Worm (Caenorhabditis elegans) whole organism, young adult: ENCODE measurements around the gene C37H5.14.

ENCODE experiments used
- B0261.1 ChIP-seq: sonication (generic microtip); optimal IDR thresholded peaks from 2 replicates; lab custom pipeline; 2016; ENCODE audit warnings: mild to moderate bottlenecking, missing genetic modification characterization, moderate library complexity, missing compliant biosample characterization
- C17E4.6 ChIP-seq: fragments of 200-800 bp; sonication (Bioruptor generic); IDR thresholded peaks from 2 replicates; pipeline ENCODE4 v1.3.6; 2022; ENCODE audit warnings: missing genetic modification reagents, missing genetic modification characterization, missing compliant biosample characterization
- F22D6.2 ChIP-seq: sonication (generic microtip); optimal IDR thresholded peaks from 2 replicates; lab custom pipeline; 2016; ENCODE audit warnings: mild to moderate bottlenecking, missing genetic modification characterization, missing compliant biosample characterization
- F39B2.1 ChIP-seq: fragments of 200-800 bp; sonication (Bioruptor generic); IDR thresholded peaks from 2 replicates; pipeline ENCODE4 v1.3.6; 2022; ENCODE audit warnings: missing genetic modification reagents, missing genetic modification characterization, missing compliant biosample characterization
- F49E8.2 ChIP-seq: sonication (generic microtip); optimal IDR thresholded peaks from 3 replicates; lab custom pipeline; 2017; ENCODE audit warnings: missing genetic modification characterization, mild to moderate bottlenecking, missing compliant biosample characterization, antibody characterized with exemption, moderate library complexity; ENCODE audit not compliant: insufficient read depth
- K12H6.12 ChIP-seq: fragments of 200-800 bp; sonication (Bioruptor generic); optimal IDR thresholded peaks from 2 replicates; lab custom pipeline; 2018; ENCODE audit warnings: mild to moderate bottlenecking, missing genetic modification characterization, missing compliant biosample characterization
- T07F8.4 ChIP-seq: sonication (generic microtip); optimal IDR thresholded peaks from 2 replicates; lab custom pipeline; 2016; ENCODE audit warnings: mild to moderate bottlenecking, missing genetic modification characterization, moderate library complexity, missing compliant biosample characterization
- Y53G8AR.9 ChIP-seq: fragments of 200-800 bp; sonication (Bioruptor generic); conservative IDR thresholded peaks from 2 replicates; pipeline ENCODE4 v1.3.6; 2022; ENCODE audit warnings: missing genetic modification reagents, missing genetic modification characterization, missing compliant biosample characterization
- Y95B8A.8 ChIP-seq: fragments of 200-800 bp; sonication (Bioruptor generic); IDR thresholded peaks from 2 replicates; pipeline ENCODE4 v1.3.6; 2022; ENCODE audit warnings: missing genetic modification reagents, missing genetic modification characterization, missing compliant biosample characterization
- ZK185.1 ChIP-seq: sonication (generic microtip); optimal IDR thresholded peaks from 2 replicates; lab custom pipeline; 2016; ENCODE audit warnings: mild to moderate bottlenecking, missing genetic modification characterization, missing compliant biosample characterization; ENCODE audit not compliant: poor library complexity, severe bottlenecking
- ama-1 ChIP-seq, 3 experiments: fragments of 150-350 bp in 1 of 3; sonication (generic microtip) in 2 of 3; optimal IDR thresholded peaks; 2 replicates each; lab custom pipeline; 2014 to 2018; ENCODE audit warnings: missing biosample characterization in 2 of 3, missing genetic modification characterization in 2 of 3, missing genetic modification reagents in 2 of 3
- aptf-3 ChIP-seq: fragments of 200-800 bp; sonication (Bioruptor generic); IDR thresholded peaks from 2 replicates; pipeline ENCODE4 v1.3.6; 2022; ENCODE audit warnings: missing genetic modification characterization, missing compliant biosample characterization
- attf-3 ChIP-seq: fragments of 200-800 bp; sonication (Bioruptor generic); conservative IDR thresholded peaks from 2 replicates; pipeline ENCODE4 v1.3.6; 2022; ENCODE audit warnings: missing genetic modification reagents, missing genetic modification characterization, missing compliant biosample characterization
- attf-5 ChIP-seq: fragments of 200-800 bp; sonication (Bioruptor generic); optimal IDR thresholded peaks from 2 replicates; lab custom pipeline; 2018; ENCODE audit warnings: mild to moderate bottlenecking, missing genetic modification characterization, missing compliant biosample characterization
- attf-6 ChIP-seq: fragments of 200-800 bp; sonication (Bioruptor generic); IDR thresholded peaks from 2 replicates; pipeline ENCODE4 v1.3.6; 2022; ENCODE audit warnings: missing genetic modification reagents, missing genetic modification characterization, missing compliant biosample characterization
- bed-1 ChIP-seq: fragments of 200-800 bp; sonication (Bioruptor generic); IDR thresholded peaks from 2 replicates; pipeline ENCODE4 v1.3.6; 2022; ENCODE audit warnings: missing genetic modification reagents, missing genetic modification characterization, missing compliant biosample characterization
- ceh-100 ChIP-seq: fragments of 200-800 bp; sonication (Bioruptor generic); IDR thresholded peaks from 2 replicates; pipeline ENCODE4 v1.3.6; 2022; ENCODE audit warnings: missing genetic modification reagents, missing genetic modification characterization, missing compliant biosample characterization
- ceh-91 ChIP-seq: fragments of 200-800 bp; sonication (Bioruptor generic); IDR thresholded peaks from 2 replicates; pipeline ENCODE4 v1.3.6; 2022; ENCODE audit warnings: missing genetic modification reagents, missing genetic modification characterization, missing compliant biosample characterization
- chd-7 ChIP-seq: sonication (generic microtip); optimal IDR thresholded peaks from 2 replicates; lab custom pipeline; 2016; ENCODE audit warnings: mild to moderate bottlenecking, missing genetic modification characterization, moderate library complexity, missing compliant biosample characterization
- dox-1 ChIP-seq: fragments of 200-800 bp; sonication (Bioruptor generic); IDR thresholded peaks from 2 replicates; pipeline ENCODE4 v1.3.6; 2022; ENCODE audit warnings: missing genetic modification reagents, missing genetic modification characterization, missing compliant biosample characterization
- dpff-1 ChIP-seq: sonication (generic microtip); optimal IDR thresholded peaks from 2 replicates; lab custom pipeline; 2017; ENCODE audit warnings: mild to moderate bottlenecking, missing genetic modification characterization, missing compliant biosample characterization
- dpl-1 ChIP-seq: fragments of 150-350 bp; optimal IDR thresholded peaks from 2 replicates; lab custom pipeline; 2014; ENCODE audit warnings: missing biosample characterization, missing genetic modification reagents, missing genetic modification characterization
- efl-1 ChIP-seq: fragments of 150-350 bp; optimal IDR thresholded peaks from 2 replicates; lab custom pipeline; 2014; ENCODE audit warnings: missing biosample characterization, missing genetic modification reagents, missing genetic modification characterization
- hmg-20 ChIP-seq: fragments of 200-800 bp; sonication (Bioruptor generic); IDR thresholded peaks from 2 replicates; pipeline ENCODE4 v1.3.6; 2022; ENCODE audit warnings: missing genetic modification reagents, missing genetic modification characterization, missing compliant biosample characterization
- hsf-1 ChIP-seq: fragments of 200-800 bp; sonication (Bioruptor generic); IDR thresholded peaks from 2 replicates; pipeline ENCODE4 v1.3.6; 2022; ENCODE audit warnings: missing genetic modification reagents, missing genetic modification characterization, missing compliant biosample characterization
- lag-1 ChIP-seq: fragments of 200-800 bp; sonication (Bioruptor generic); IDR thresholded peaks from 2 replicates; pipeline ENCODE4 v1.3.6; 2022; ENCODE audit warnings: missing genetic modification reagents, missing genetic modification characterization, missing compliant biosample characterization
- lin-26 ChIP-seq: fragments of 200-800 bp; sonication (Bioruptor generic); IDR thresholded peaks from 2 replicates; pipeline ENCODE4 v1.3.6; 2022; ENCODE audit warnings: missing genetic modification reagents, missing genetic modification characterization, missing compliant biosample characterization
- lsy-27 ChIP-seq: sonication (generic microtip); optimal IDR thresholded peaks from 2 replicates; lab custom pipeline; 2017; ENCODE audit warnings: missing genetic modification characterization, mild to moderate bottlenecking, missing compliant biosample characterization, antibody characterized with exemption, missing genotype, borderline replicate concordance; ENCODE audit not compliant: insufficient read depth
- madf-3 ChIP-seq: fragments of 200-800 bp; sonication (Bioruptor generic); IDR thresholded peaks from 2 replicates; pipeline ENCODE4 v1.3.6; 2022; ENCODE audit warnings: missing genetic modification reagents, missing genetic modification characterization, missing compliant biosample characterization
- madf-6 ChIP-seq: fragments of 200-800 bp; sonication (Bioruptor generic); IDR thresholded peaks from 2 replicates; pipeline ENCODE4 v1.3.6; 2022; ENCODE audit warnings: missing genetic modification reagents, missing genetic modification characterization, missing compliant biosample characterization
- mel-28 ChIP-seq: sonication (generic microtip); optimal IDR thresholded peaks from 2 replicates; lab custom pipeline; 2016; ENCODE audit warnings: borderline replicate concordance, mild to moderate bottlenecking, missing genetic modification characterization, missing compliant biosample characterization
- nhr-120 ChIP-seq: fragments of 200-800 bp; sonication (Bioruptor generic); IDR thresholded peaks from 2 replicates; pipeline ENCODE4 v1.3.6; 2022; ENCODE audit warnings: missing genetic modification characterization, missing compliant biosample characterization
- nhr-179 ChIP-seq: sonication (generic microtip); optimal IDR thresholded peaks from 2 replicates; lab custom pipeline; 2016; ENCODE audit warnings: mild to moderate bottlenecking, missing genetic modification characterization, missing compliant biosample characterization
- nhr-27 ChIP-seq: fragments of 200-800 bp; sonication (Bioruptor generic); optimal IDR thresholded peaks from 2 replicates; lab custom pipeline; 2018; ENCODE audit warnings: mild to moderate bottlenecking, missing genetic modification characterization, moderate library complexity, missing compliant biosample characterization
- nhr-90 ChIP-seq: sonication (generic microtip); optimal IDR thresholded peaks from 2 replicates; lab custom pipeline; 2016; ENCODE audit warnings: missing genotype, mild to moderate bottlenecking, missing genetic modification characterization, missing compliant biosample characterization
- pbrm-1 ChIP-seq: fragments of 200-800 bp; sonication (Bioruptor generic); IDR thresholded peaks from 2 replicates; pipeline ENCODE4 v1.3.6; 2022; ENCODE audit warnings: missing genetic modification reagents, missing genetic modification characterization, missing compliant biosample characterization
- pha-4 ChIP-seq: fragments of 150-350 bp; sonication (generic microtip); optimal IDR thresholded peaks from 2 replicates; lab custom pipeline; 2014; ENCODE audit warnings: missing biosample characterization, missing genetic modification reagents, missing genetic modification characterization
- rec-8 ChIP-seq, 2 experiments: sonication (generic microtip); optimal IDR thresholded peaks; 2 replicates each; lab custom pipeline; 2016; ENCODE audit warnings: mild to moderate bottlenecking in 2 of 2, missing genetic modification characterization in 2 of 2, missing genetic modification reagents in 2 of 2, missing genotype in 2 of 2, missing biosample characterization in 1 of 2, missing compliant biosample characterization in 1 of 2, moderate library complexity in 1 of 2
- repo-1 ChIP-seq: sonication (generic microtip); optimal IDR thresholded peaks from 2 replicates; lab custom pipeline; 2017; ENCODE audit warnings: mild to moderate bottlenecking, missing genetic modification characterization, missing compliant biosample characterization
- rpc-1 ChIP-seq, 2 experiments: fragments of 150-350 bp in 1 of 2; sonication (generic microtip) in 1 of 2; optimal IDR thresholded peaks; 2 replicates each; lab custom pipeline; 2014 to 2018; ENCODE audit warnings: missing biosample characterization in 1 of 2, missing genetic modification characterization in 1 of 2, missing genetic modification reagents in 1 of 2, missing genotype in 1 of 2
- snpc-3.4 ChIP-seq: sonication (generic microtip); optimal IDR thresholded peaks from 2 replicates; lab custom pipeline; 2017; ENCODE audit warnings: missing genetic modification characterization, mild to moderate bottlenecking, missing compliant biosample characterization, antibody characterized with exemption, moderate library complexity, missing genotype, missing genetic modification reagents
- tlf-1 ChIP-seq: fragments of 200-800 bp; sonication (Bioruptor generic); optimal IDR thresholded peaks from 2 replicates; lab custom pipeline; 2018; ENCODE audit warnings: mild to moderate bottlenecking, missing genetic modification characterization, missing compliant biosample characterization
- unc-130 ChIP-seq: sonication (generic microtip); optimal IDR thresholded peaks from 2 replicates; lab custom pipeline; 2016; ENCODE audit warnings: missing genetic modification reagents, missing genetic modification characterization, missing compliant biosample characterization
- unc-62 ChIP-seq: fragments of 150-350 bp; optimal IDR thresholded peaks from 2 replicates; lab custom pipeline; 2014; ENCODE audit warnings: missing biosample characterization, missing genetic modification reagents, missing genetic modification characterization
- zfh-2 ChIP-seq: fragments of 200-800 bp; sonication (Bioruptor generic); conservative IDR thresholded peaks from 2 replicates; pipeline ENCODE4 v1.3.6; 2022; ENCODE audit warnings: missing genetic modification reagents, missing genetic modification characterization, missing compliant biosample characterization
- ztf-18 ChIP-seq: sonication (generic microtip); optimal IDR thresholded peaks from 2 replicates; lab custom pipeline; 2016; ENCODE audit warnings: missing genotype, mild to moderate bottlenecking, missing genetic modification characterization, missing compliant biosample characterization

C37H5.14 gene

ce11 chrV:4823683-4824391 lies 10.3 kb downstream of the C37H5.14 start (continued):
- TF ChIP-seq madf-6 (GFP tag; lab: Robert Waterston, UW) (peak; percentile 44), F39B2.1 (GFP tag; lab: Robert Waterston, UW) (no peak), Y95B8A.8 (GFP tag; lab: Robert Waterston, UW) (0 out of 2 replicates have a peak, but pooled peaks have one; percentile 48), madf-3 (0 out of 2 replicates have a peak, but pooled peaks have one; percentile 1), tlf-1 (GFP tag; lab: Kevin White, UChicago) (peak; percentile 63), ztf-18 (tag; lab: Kevin White, UChicago) (no peak), aptf-3 (GFP tag; lab: Robert Waterston, UW) (peak; percentile 46; the same call in 1 of the 2 replicates), ama-1 (optimal IDR thresholded peaks at IDR 0.05; lab: Kevin White, UChicago) (peak; percentile 80), ama-1 (GFP tag; optimal IDR thresholded peaks at IDR 0.05; lab: Kevin White, UChicago) (peak; percentile 18 to 62), T07F8.4 (tag; lab: Kevin White, UChicago) (peak; percentile 30), F22D6.2 (no peak), snpc-3.4 (tag; lab: Kevin White, UChicago) (no peak), Y53G8AR.9 (GFP tag; lab: Robert Waterston, UW) (0 out of 2 replicates have a peak, but pooled peaks have one; percentile 31), dpl-1 (GFP tag; lab: Kevin White, UChicago) (no peak), nhr-179 (tag; lab: Kevin White, UChicago) (no peak), unc-130 (GFP tag; lab: Kevin White, UChicago) (peak; percentile 13), ZK185.1 (tag; lab: Kevin White, UChicago) (peak; percentile 68), attf-5 (peak; percentile 25), lin-26 (GFP tag; lab: Robert Waterston, UW) (peak; percentile 56), bed-1 (GFP tag; lab: Robert Waterston, UW) (no peak), nhr-27 (tag; lab: Kevin White, UChicago) (no peak), rpc-1 (optimal IDR thresholded peaks at IDR 0.05; lab: Kevin White, UChicago) (no peak), rpc-1 (tag; optimal IDR thresholded peaks at IDR 0.05; lab: Kevin White, UChicago) (no peak), efl-1 (no peak), mel-28 (tag; lab: Kevin White, UChicago) (no peak), ceh-91 (no peak), lag-1 (GFP tag; lab: Robert Waterston, UW) (no peak), nhr-120 (GFP tag; lab: Robert Waterston, UW) (no peak), pha-4 (tag; lab: Kevin White, UChicago) (no peak), ceh-100 (GFP tag; lab: Robert Waterston, UW) (no peak), dox-1 (no peak), lsy-27 (tag; lab: Kevin White, UChicago) (no peak), nhr-90 (tag; lab: Kevin White, UChicago) (no peak), B0261.1 (tag; lab: Kevin White, UChicago) (peak; percentile 32), dpff-1 (peak; percentile 85), K12H6.12 (tag; lab: Kevin White, UChicago) (peak; percentile 46), attf-6 (GFP tag; lab: Robert Waterston, UW) (no peak), pbrm-1 (GFP tag; lab: Robert Waterston, UW) (peak; percentile 48), zfh-2 (GFP tag; lab: Robert Waterston, UW) (no peak), chd-7 (tag; lab: Kevin White, UChicago) (peak; percentile 69), rec-8 (tag; optimal IDR thresholded peaks at IDR 0.05; lab: Kevin White, UChicago) (peak; percentile 7 to 43), hmg-20 (GFP tag; lab: Robert Waterston, UW) (no peak), C17E4.6 (GFP tag; lab: Robert Waterston, UW) (no peak), F49E8.2 (peak; percentile 14), attf-3 (GFP tag; lab: Robert Waterston, UW) (no peak), repo-1 (tag; lab: Kevin White, UChicago) (peak; percentile 89), unc-62 (no peak), hsf-1 (GFP tag; lab: Robert Waterston, UW) (peak; percentile 48; the same call in 1 of the 2 replicates)
